Fruit fly (Drosophila melanogaster): ENCODE results near the gene mts.

DNA sequence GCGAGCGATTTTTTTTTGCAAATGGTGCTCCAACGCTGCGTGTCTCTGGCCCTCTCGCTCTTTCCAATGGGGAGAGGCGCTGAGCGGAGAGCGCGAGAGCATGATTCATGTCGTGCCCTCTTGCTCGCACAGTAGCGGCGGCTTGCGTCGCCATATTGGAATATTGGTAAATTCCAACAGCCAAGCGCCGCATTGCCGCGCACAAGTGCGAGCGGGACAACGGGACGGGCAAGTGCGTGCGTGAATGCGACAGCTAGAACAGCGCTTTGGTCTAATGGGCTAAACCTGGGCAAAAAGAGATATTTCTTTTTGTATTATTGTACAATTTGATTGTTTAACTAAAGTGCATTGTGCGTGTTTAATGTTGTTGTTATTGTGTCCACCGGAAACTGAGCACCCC, 781 bp downstream of the mts start:
- TF ChIP-seq Myc (optimal IDR thresholded peaks at IDR 0.05) (no peak), h (optimal IDR thresholded peaks at IDR 0.05) (no peak), Sin3A (optimal IDR thresholded peaks at IDR 0.05) (no peak)

Data from Kc167 (cell line).